Fruit fly (Drosophila melanogaster) whole organism, prepupa: Measurements from ENCODE around the gene Nepl19.

ENCODE experiments used
- Blimp-1 ChIP-seq: fragments of 200-800 bp; sonication (Bioruptor generic); optimal IDR thresholded peaks from 3 replicates; lab custom pipeline; 2017; ENCODE audit warnings: missing biosample characterization, missing genetic modification characterization, mild to moderate bottlenecking, moderate library complexity, missing genetic modification reagents
- CG11294 ChIP-seq: fragments of 200-800 bp; sonication (Bioruptor generic); IDR thresholded peaks from 2 replicates; pipeline ENCODE4 v1.3.6; 2022; ENCODE audit warnings: missing biosample characterization, missing genetic modification characterization
- CG11762 ChIP-seq: fragments of 200-800 bp; sonication (Bioruptor generic); optimal IDR thresholded peaks from 3 replicates; lab custom pipeline; 2016; ENCODE audit warnings: missing biosample characterization, missing genetic modification characterization; ENCODE audit not compliant: insufficient read depth
- CG11902 ChIP-seq: fragments of 200-800 bp; sonication (Bioruptor generic); optimal IDR thresholded peaks from 3 replicates; lab custom pipeline; 2016; ENCODE audit warnings: missing biosample characterization, missing genetic modification characterization
- CG15336 ChIP-seq: fragments of 200-800 bp; sonication (Bioruptor generic); IDR thresholded peaks from 2 replicates; pipeline ENCODE4 v1.3.6; 2022; ENCODE audit warnings: missing biosample characterization, missing genetic modification characterization
- CG1621 ChIP-seq: fragments of 200-800 bp; sonication (Bioruptor generic); optimal IDR thresholded peaks from 3 replicates; lab custom pipeline; 2018; ENCODE audit warnings: missing biosample characterization, mild to moderate bottlenecking, missing genetic modification characterization
- CG16779 ChIP-seq: fragments of 200-800 bp; sonication (Bioruptor generic); optimal IDR thresholded peaks from 3 replicates; lab custom pipeline; 2017; ENCODE audit warnings: missing biosample characterization, mild to moderate bottlenecking, missing genetic modification characterization
- CG3032 ChIP-seq: fragments of 200-800 bp; optimal IDR thresholded peaks from 2 replicates; lab custom pipeline; 2019; ENCODE audit warnings: missing biosample characterization, mild to moderate bottlenecking, missing genetic modification characterization, moderate library complexity
- CG31627 ChIP-seq: fragments of 200-800 bp; sonication (Bioruptor generic); optimal IDR thresholded peaks from 3 replicates; lab custom pipeline; 2016; ENCODE audit warnings: missing biosample characterization, missing genetic modification characterization
- CG32006 ChIP-seq: fragments of 200-800 bp; sonication (Bioruptor generic); optimal IDR thresholded peaks from 3 replicates; lab custom pipeline; 2017; ENCODE audit warnings: missing biosample characterization, mild to moderate bottlenecking, missing genetic modification characterization
- CG34406 ChIP-seq: fragments of 200-800 bp; sonication (Bioruptor generic); optimal IDR thresholded peaks from 3 replicates; lab custom pipeline; 2016; ENCODE audit warnings: missing biosample characterization, missing genetic modification characterization
- CG4318 ChIP-seq: fragments of 200-800 bp; sonication (Bioruptor generic); optimal IDR thresholded peaks from 3 replicates; lab custom pipeline; 2017; ENCODE audit warnings: missing biosample characterization, mild to moderate bottlenecking, missing genetic modification characterization
- CG6163 ChIP-seq: fragments of 200-800 bp; sonication (Bioruptor generic); IDR thresholded peaks from 3 replicates; pipeline ENCODE4 v1.3.6; 2022; ENCODE audit warnings: missing biosample characterization, missing genetic modification characterization
- CG6792 ChIP-seq: fragments of 200-800 bp; sonication (Bioruptor generic); optimal IDR thresholded peaks from 3 replicates; lab custom pipeline; 2016; ENCODE audit warnings: missing biosample characterization, missing genetic modification characterization
- CG6854 ChIP-seq: fragments of 200-800 bp; sonication (Bioruptor generic); optimal IDR thresholded peaks from 2 replicates; lab custom pipeline; 2017; ENCODE audit warnings: missing biosample characterization, mild to moderate bottlenecking, missing genetic modification characterization
- CG8119 ChIP-seq: fragments of 200-800 bp; sonication (Bioruptor generic); IDR thresholded peaks from 3 replicates; pipeline ENCODE4 v1.3.6; 2022; ENCODE audit warnings: missing biosample characterization, missing genetic modification characterization
- CG8319 ChIP-seq: fragments of 200-800 bp; sonication (Bioruptor generic); optimal IDR thresholded peaks from 3 replicates; lab custom pipeline; 2016; ENCODE audit warnings: missing biosample characterization, missing genetic modification characterization
- CG9139 ChIP-seq: fragments of 200-800 bp; sonication (Bioruptor generic); optimal IDR thresholded peaks from 3 replicates; lab custom pipeline; 2017; ENCODE audit warnings: missing biosample characterization, mild to moderate bottlenecking, missing genetic modification characterization
- Eip75B ChIP-seq: fragments of 200-800 bp; sonication (Bioruptor generic); optimal IDR thresholded peaks from 3 replicates; lab custom pipeline; 2016; ENCODE audit warnings: missing biosample characterization, missing genetic modification characterization
- Eip78C ChIP-seq: fragments of 200-800 bp; sonication (Bioruptor generic); peaks from one replicate; lab custom pipeline; 2016; ENCODE audit warnings: missing biosample characterization, missing genetic modification characterization
- Ets21C ChIP-seq: fragments of 200-800 bp; sonication (Bioruptor generic); optimal IDR thresholded peaks from 3 replicates; lab custom pipeline; 2016; ENCODE audit warnings: missing biosample characterization, missing genetic modification characterization
- Ets96B ChIP-seq: fragments of 200-800 bp; optimal IDR thresholded peaks from 2 replicates; lab custom pipeline; 2019; ENCODE audit warnings: missing biosample characterization, mild to moderate bottlenecking, missing genetic modification characterization, moderate library complexity
- Gug ChIP-seq: fragments of 200-800 bp; sonication (Bioruptor generic); IDR thresholded peaks from 2 replicates; pipeline ENCODE4 v1.3.6; 2022; ENCODE audit warnings: missing biosample characterization, missing genetic modification characterization
- Hr38 ChIP-seq: sonication (Bioruptor generic); optimal IDR thresholded peaks from 2 replicates; lab custom pipeline; 2016; ENCODE audit warnings: missing biosample characterization, missing genetic modification characterization
- Lpt ChIP-seq: fragments of 200-800 bp; sonication (Bioruptor generic); optimal IDR thresholded peaks from 3 replicates; lab custom pipeline; 2016; ENCODE audit warnings: missing biosample characterization, missing genetic modification characterization
- Met ChIP-seq: fragments of 200-800 bp; sonication (Bioruptor generic); optimal IDR thresholded peaks from 3 replicates; lab custom pipeline; 2016; ENCODE audit warnings: missing biosample characterization, missing genetic modification characterization
- OdsH ChIP-seq: fragments of 200-800 bp; sonication (Bioruptor generic); optimal IDR thresholded peaks from 3 replicates; lab custom pipeline; 2016; ENCODE audit warnings: missing biosample characterization, missing genetic modification characterization
- Smox ChIP-seq: fragments of 200-800 bp; sonication (Bioruptor generic); optimal IDR thresholded peaks from 3 replicates; lab custom pipeline; 2016; ENCODE audit warnings: missing biosample characterization, missing genetic modification characterization
- Sox14 ChIP-seq: fragments of 200-800 bp; sonication (Bioruptor generic); optimal IDR thresholded peaks from 3 replicates; lab custom pipeline; 2016; ENCODE audit warnings: missing biosample characterization, missing genetic modification characterization
- Sox15 ChIP-seq: fragments of 200-800 bp; sonication (Bioruptor generic); optimal IDR thresholded peaks from 3 replicates; lab custom pipeline; 2016; ENCODE audit warnings: missing biosample characterization, missing genetic modification characterization
- achi ChIP-seq: fragments of 200-800 bp; sonication (Bioruptor generic); optimal IDR thresholded peaks from 3 replicates; lab custom pipeline; 2016; ENCODE audit warnings: missing biosample characterization, missing genetic modification characterization
- acj6 ChIP-seq: fragments of 200-800 bp; sonication (Bioruptor generic); optimal IDR thresholded peaks from 3 replicates; lab custom pipeline; 2016; ENCODE audit warnings: missing biosample characterization, missing genetic modification characterization
- cyc ChIP-seq: fragments of 200-800 bp; sonication (Bioruptor generic); optimal IDR thresholded peaks from 3 replicates; lab custom pipeline; 2016; ENCODE audit warnings: missing biosample characterization, missing genetic modification characterization
- dac ChIP-seq: fragments of 200-800 bp; sonication (Bioruptor generic); optimal IDR thresholded peaks from 2 replicates; lab custom pipeline; 2017; ENCODE audit warnings: missing biosample characterization, mild to moderate bottlenecking, missing genetic modification characterization
- dsx ChIP-seq: fragments of 200-800 bp; optimal IDR thresholded peaks from 3 replicates; lab custom pipeline; 2019; ENCODE audit warnings: missing biosample characterization, mild to moderate bottlenecking, missing genetic modification characterization, moderate library complexity; ENCODE audit not compliant: poor library complexity, severe bottlenecking
- eg ChIP-seq: fragments of 200-800 bp; sonication (Bioruptor generic); IDR thresholded peaks from 3 replicates; pipeline ENCODE4 v1.3.6; 2022; ENCODE audit warnings: missing biosample characterization, missing genetic modification characterization
- esn ChIP-seq: fragments of 200-800 bp; sonication (Bioruptor generic); optimal IDR thresholded peaks from 2 replicates; lab custom pipeline; 2016; ENCODE audit warnings: missing biosample characterization, mild to moderate bottlenecking, missing genetic modification characterization, moderate library complexity
- fd59A ChIP-seq: fragments of 200-800 bp; sonication (Bioruptor generic); optimal IDR thresholded peaks from 2 replicates; lab custom pipeline; 2017; ENCODE audit warnings: missing biosample characterization, mild to moderate bottlenecking, missing genetic modification characterization, missing genetic modification reagents
- fd85E ChIP-seq: fragments of 200-800 bp; sonication (Bioruptor generic); optimal IDR thresholded peaks from 3 replicates; lab custom pipeline; 2016; ENCODE audit warnings: missing biosample characterization, missing genetic modification characterization
- fkh ChIP-seq: fragments of 200-800 bp; sonication (Bioruptor generic); optimal IDR thresholded peaks from 3 replicates; lab custom pipeline; 2017; ENCODE audit warnings: missing biosample characterization, mild to moderate bottlenecking, missing genetic modification characterization, moderate library complexity
- lz ChIP-seq: fragments of 200-800 bp; sonication (Bioruptor generic); optimal IDR thresholded peaks from 3 replicates; lab custom pipeline; 2016; ENCODE audit warnings: missing biosample characterization, missing genetic modification characterization
- net ChIP-seq: fragments of 200-800 bp; sonication (Bioruptor generic); optimal IDR thresholded peaks from 3 replicates; lab custom pipeline; 2016; ENCODE audit warnings: missing biosample characterization, missing genetic modification characterization
- pdm3 ChIP-seq: fragments of 200-800 bp; sonication (Bioruptor generic); optimal IDR thresholded peaks from 3 replicates; lab custom pipeline; 2016; ENCODE audit warnings: missing biosample characterization, missing genetic modification characterization
- spab ChIP-seq: fragments of 200-800 bp; sonication (Bioruptor generic); optimal IDR thresholded peaks from 2 replicates; lab custom pipeline; 2017; ENCODE audit warnings: missing biosample characterization, mild to moderate bottlenecking, missing genetic modification characterization, missing genetic modification reagents
- svp ChIP-seq: fragments of 200-800 bp; sonication (Bioruptor generic); peaks from one replicate; lab custom pipeline; 2016; ENCODE audit warnings: missing biosample characterization, missing genetic modification characterization

Nepl19 gene

dm6 chr3R:28880066-28880842 lies at the start of gene Nepl19, which contains the start of gene Nepl20 (continued):
- TF ChIP-seq CG11902 (GFP tag; lab: Kevin White, UChicago): peak; percentile 77
- peak; percentile 85 for TF ChIP-seq CG11294
- peak; percentile 79 for TF ChIP-seq CG9139 (GFP tag; lab: Kevin White, UChicago)
- peak; percentile 92 for TF ChIP-seq pdm3 (GFP tag; lab: Kevin White, UChicago)
- TF ChIP-seq Lpt: peak; percentile 79
- peak; percentile 67 for TF ChIP-seq Ets21C (GFP tag; lab: Kevin White, UChicago)
- TF ChIP-seq CG4318 (GFP tag; lab: Kevin White, UChicago): peak; percentile 73
- peak; percentile 87 for TF ChIP-seq CG15336
- peak; percentile 91 for TF ChIP-seq acj6 (GFP tag; lab: Kevin White, UChicago)
- peak; percentile 76 for TF ChIP-seq CG8319

DNA sequence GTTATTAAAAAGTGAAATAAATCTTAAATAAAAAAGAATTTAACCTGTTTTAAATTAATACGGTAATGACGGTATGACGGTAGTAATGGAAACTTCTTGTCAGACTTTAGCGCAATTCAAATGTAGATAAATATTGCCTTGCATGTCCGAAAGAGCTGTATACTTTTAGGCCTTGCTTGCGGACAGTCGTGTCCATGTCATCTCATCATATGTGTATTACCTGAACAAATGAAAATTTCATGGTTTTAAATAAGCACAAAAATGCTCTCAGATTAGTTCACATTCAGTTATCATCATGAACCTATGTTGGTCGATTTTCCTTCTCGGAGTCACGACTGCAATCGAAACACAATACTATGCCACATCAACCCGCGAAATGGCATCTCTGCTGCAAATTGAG lies 42.8 kb upstream of the Nepl19 start, which contains the start of gene CG11828:
Gene CG11828 (plus strand): TSS at position 301 of the 400 bp plus-strand sequence.
- no peak for TF ChIP-seq pdm3 (GFP tag; lab: Kevin White, UChicago)
- no peak for TF ChIP-seq svp
- no peak for TF ChIP-seq acj6 (GFP tag; lab: Kevin White, UChicago)
- no peak for TF ChIP-seq net (GFP tag; lab: Kevin White, UChicago)
- no peak for TF ChIP-seq dac
- TF ChIP-seq cyc: no peak
- TF ChIP-seq spab (GFP tag; lab: Kevin White, UChicago): no peak
- no peak for TF ChIP-seq Gug (GFP tag; lab: Robert Waterston, UW)
- TF ChIP-seq, all 60 proteins: peak for 0

DNA sequence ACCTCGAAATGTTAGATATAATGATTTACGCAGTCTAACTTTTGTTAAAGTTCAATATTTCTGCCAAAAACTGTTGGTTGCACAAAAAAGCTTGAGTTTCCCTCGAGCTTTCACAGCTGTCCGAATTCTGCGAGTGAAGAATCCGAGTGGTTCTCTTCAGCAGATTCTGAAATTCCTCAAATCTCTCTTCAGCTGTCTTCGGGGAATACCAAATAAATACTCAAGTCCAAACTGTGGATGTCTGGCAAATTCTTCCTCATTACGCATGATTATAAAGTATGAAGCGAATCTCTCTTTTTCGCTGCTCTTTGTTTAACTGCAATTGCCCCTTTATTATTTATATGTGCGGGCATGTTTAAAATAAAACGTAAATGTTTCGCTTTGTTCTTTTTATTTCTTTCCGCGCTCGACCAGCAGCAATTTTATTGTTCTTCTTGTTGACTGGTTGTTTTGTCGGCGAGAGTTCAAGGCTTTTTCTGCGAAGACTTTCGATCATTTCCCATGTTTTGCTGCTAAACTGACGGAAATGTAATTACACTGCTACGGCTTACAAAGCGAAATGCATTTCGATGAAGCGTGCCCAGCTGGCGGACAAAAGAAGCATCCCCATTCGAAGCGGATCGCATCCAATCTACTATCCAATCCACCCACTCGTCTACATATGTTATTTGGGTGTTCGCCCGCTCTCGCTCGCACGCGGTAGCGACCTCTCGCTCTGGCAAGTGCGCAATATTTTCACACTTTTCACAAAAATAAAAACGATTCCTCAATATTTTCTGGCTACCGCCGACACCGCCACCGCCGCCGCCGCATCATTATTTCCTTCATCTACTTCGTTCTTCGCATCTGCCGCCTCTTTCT lies 34.2 kb upstream of the Nepl19 start:
- TF ChIP-seq CG1621 (tag; lab: Kevin White, UChicago) (peak; percentile 70), CG3032 (tag; lab: Kevin White, UChicago) (peak; percentile 58), Smox (GFP tag; lab: Kevin White, UChicago) (no peak), dsx (peak; percentile 73), CG11762 (GFP tag; lab: Kevin White, UChicago) (no peak), CG16779 (tag; lab: Kevin White, UChicago) (peak; percentile 37), Eip78C (GFP tag; lab: Kevin White, UChicago) (no peak), achi (GFP tag; lab: Kevin White, UChicago) (no peak), fd85E (GFP tag; lab: Kevin White, UChicago) (no peak), Hr38 (no peak), fd59A (GFP tag; lab: Kevin White, UChicago) (no peak), Blimp-1 (GFP tag; lab: Kevin White, UChicago) (no peak), esn (GFP tag; lab: Kevin White, UChicago) (no peak), Ets21C (GFP tag; lab: Kevin White, UChicago) (no peak), Sox15 (GFP tag; lab: Kevin White, UChicago) (no peak), CG8119 (GFP tag; lab: Robert Waterston, UW) (peak; percentile 49; the same call in 1 of the 3 replicates), CG6854 (GFP tag; lab: Kevin White, UChicago) (peak; percentile 4), CG32006 (GFP tag; lab: Kevin White, UChicago) (no peak), eg (GFP tag; lab: Robert Waterston, UW) (peak; percentile 25; the same call in 1 of the 3 replicates), fkh (GFP tag; lab: Kevin White, UChicago) (no peak), Gug (GFP tag; lab: Robert Waterston, UW) (no peak), Met (GFP tag; lab: Kevin White, UChicago) (no peak), OdsH (GFP tag; lab: Kevin White, UChicago) (no peak), Ets96B (tag; lab: Kevin White, UChicago) (peak; percentile 71), cyc (no peak), lz (GFP tag; lab: Kevin White, UChicago) (no peak), CG6163 (GFP tag; lab: Robert Waterston, UW) (peak; percentile 61; the same call in 2 of the 3 replicates), CG31627 (GFP tag; lab: Kevin White, UChicago) (no peak), CG34406 (GFP tag; lab: Kevin White, UChicago) (no peak), CG6792 (no peak), Eip75B (GFP tag; lab: Kevin White, UChicago) (no peak), Sox14 (GFP tag; lab: Kevin White, UChicago) (peak; percentile 64)
